Worm (Caenorhabditis elegans) whole organism, L4 larva: Measurements from ENCODE around the gene C35B1.8.

Experiments
- D1046.2 ChIP-seq: fragments of 200-800 bp; sonication (Bioruptor generic); IDR thresholded peaks from 2 replicates; pipeline ENCODE4 v1.3.6; 2022; ENCODE audit warnings: missing genetic modification characterization, missing compliant biosample characterization
- F37D6.2 ChIP-seq: sonication (generic microtip); optimal IDR thresholded peaks from 2 replicates; lab custom pipeline; 2016; ENCODE audit warnings: mild to moderate bottlenecking, missing genetic modification characterization, missing compliant biosample characterization
- F44E2.7 ChIP-seq: fragments of 200-800 bp; sonication (Bioruptor generic); IDR thresholded peaks from 2 replicates; pipeline ENCODE4 v2.1.2; 2022; ENCODE audit warnings: missing genetic modification characterization, missing compliant biosample characterization
- F49E8.2 ChIP-seq: sonication (generic microtip); optimal IDR thresholded peaks from 2 replicates; lab custom pipeline; 2016; ENCODE audit warnings: missing compliant biosample characterization, mild to moderate bottlenecking, missing genetic modification characterization, borderline replicate concordance
- R02D3.7 ChIP-seq: fragments of 150-350 bp; sonication (generic microtip); optimal IDR thresholded peaks from 3 replicates; lab custom pipeline; 2014; ENCODE audit warnings: missing biosample characterization, missing genetic modification characterization
- T20F7.1 ChIP-seq: fragments of 200-800 bp; sonication (Bioruptor generic); optimal IDR thresholded peaks from 2 replicates; lab custom pipeline; 2018; ENCODE audit warnings: mild to moderate bottlenecking, missing genetic modification characterization, missing compliant biosample characterization
- T26A8.4 ChIP-seq: fragments of 200-800 bp; sonication (Bioruptor generic); IDR thresholded peaks from 2 replicates; pipeline ENCODE4 v1.3.6; 2022; ENCODE audit warnings: missing genetic modification characterization, missing compliant biosample characterization
- Y75B8A.6 ChIP-seq: fragments of 200-800 bp; sonication (Bioruptor generic); IDR thresholded peaks from 2 replicates; pipeline ENCODE4 v1.3.6; 2022; ENCODE audit warnings: missing genetic modification reagents, missing genetic modification characterization, missing compliant biosample characterization
- aha-1 ChIP-seq: fragments of 150-350 bp; peaks from one replicate; lab custom pipeline; 2014; ENCODE audit warnings: missing biosample characterization, missing genetic modification characterization
- aly-2 ChIP-seq: sonication (generic microtip); optimal IDR thresholded peaks from 2 replicates; lab custom pipeline; 2018; ENCODE audit warnings: missing biosample characterization, missing genetic modification characterization
- ama-1 ChIP-seq: fragments of 150-350 bp; optimal IDR thresholded peaks from 2 replicates; lab custom pipeline; 2014; ENCODE audit warnings: inconsistent platforms, mixed read lengths
- attf-4 ChIP-seq: sonication (generic microtip); optimal IDR thresholded peaks from 3 replicates; lab custom pipeline; 2017; ENCODE audit warnings: missing biosample characterization, missing genetic modification characterization
- ceh-44 ChIP-seq: fragments of 200-800 bp; sonication (Bioruptor generic); IDR thresholded peaks from 2 replicates; pipeline ENCODE4 v1.3.6; 2022; ENCODE audit warnings: missing genetic modification reagents, missing genetic modification characterization, missing compliant biosample characterization
- ces-1 ChIP-seq: fragments of 150-350 bp; sonication (generic microtip); optimal IDR thresholded peaks from 4 replicates; lab custom pipeline; 2014; ENCODE audit warnings: missing biosample characterization, missing genetic modification reagents, missing genetic modification characterization
- cey-2 ChIP-seq: sonication (generic microtip); optimal IDR thresholded peaks from 3 replicates; lab custom pipeline; 2017; ENCODE audit warnings: missing genetic modification characterization, mild to moderate bottlenecking, missing compliant biosample characterization, antibody characterized with exemption, borderline replicate concordance; ENCODE audit not compliant: insufficient read depth
- daf-16 ChIP-seq, 3 experiments: sonication (generic microtip); optimal IDR thresholded peaks; 2 replicates each; lab custom pipeline; 2016 to 2017; ENCODE audit warnings: missing genetic modification characterization in 3 of 3, missing genetic modification reagents in 3 of 3, mild to moderate bottlenecking in 2 of 3, missing compliant biosample characterization in 2 of 3, missing biosample characterization in 1 of 3, moderate library complexity in 1 of 3
- dmd-6 ChIP-seq: fragments of 200-800 bp; sonication (Bioruptor generic); IDR thresholded peaks from 2 replicates; pipeline ENCODE4 v1.3.6; 2022; ENCODE audit warnings: missing genetic modification reagents, missing genetic modification characterization, missing compliant biosample characterization
- dve-1 ChIP-seq: sonication (generic microtip); optimal IDR thresholded peaks from 2 replicates; lab custom pipeline; 2017; ENCODE audit warnings: antibody characterized with exemption, mild to moderate bottlenecking, missing genetic modification characterization, missing compliant biosample characterization; ENCODE audit not compliant: insufficient read depth
- hif-1 ChIP-seq, 2 experiments: sonication (generic microtip); optimal IDR thresholded peaks; 2 replicates each; lab custom pipeline; 2016 to 2017; ENCODE audit warnings: missing compliant biosample characterization in 2 of 2, missing genetic modification characterization in 2 of 2, missing genetic modification reagents in 2 of 2, missing genotype in 2 of 2, mild to moderate bottlenecking in 1 of 2
- hlh-11 ChIP-seq: fragments of 200-800 bp; sonication (Bioruptor generic); optimal IDR thresholded peaks from 2 replicates; lab custom pipeline; 2018; ENCODE audit warnings: mild to moderate bottlenecking, missing genetic modification characterization, missing compliant biosample characterization
- hlh-30 ChIP-seq: sonication (generic microtip); optimal IDR thresholded peaks from 2 replicates; lab custom pipeline; 2017; ENCODE audit warnings: antibody characterized with exemption, mild to moderate bottlenecking, missing genetic modification characterization, missing compliant biosample characterization; ENCODE audit not compliant: insufficient read depth
- lin-38 ChIP-seq: fragments of 200-800 bp; sonication (Bioruptor generic); IDR thresholded peaks from 2 replicates; pipeline ENCODE4 v1.3.6; 2022; ENCODE audit warnings: missing genetic modification reagents, missing genetic modification characterization, missing compliant biosample characterization
- lir-3 ChIP-seq: sonication (generic microtip); optimal IDR thresholded peaks from 2 replicates; lab custom pipeline; 2016; ENCODE audit warnings: mild to moderate bottlenecking, missing genetic modification characterization, missing compliant biosample characterization
- lsy-2 ChIP-seq, 2 experiments: fragments of 150-350 bp in 1 of 2; sonication (generic microtip) in 1 of 2; optimal IDR thresholded peaks; 2 replicates each; lab custom pipeline; 2014 to 2017; ENCODE audit warnings: missing biosample characterization in 2 of 2, missing genetic modification characterization in 2 of 2
- madf-5 ChIP-seq, 2 experiments: fragments of 200-800 bp; sonication (Bioruptor generic); IDR thresholded peaks; 2 replicates each; pipeline ENCODE4 v1.3.6; 2022; ENCODE audit warnings: missing compliant biosample characterization in 2 of 2, missing genetic modification characterization in 2 of 2
- mep-1 ChIP-seq: fragments of 150-350 bp; sonication (generic microtip); optimal IDR thresholded peaks from 3 replicates; lab custom pipeline; 2014; ENCODE audit warnings: missing biosample characterization, missing genetic modification characterization
- mxl-2 ChIP-seq: fragments of 200-800 bp; sonication (Bioruptor generic); conservative IDR thresholded peaks from 2 replicates; pipeline ENCODE4 v1.3.6; 2022; ENCODE audit warnings: missing genetic modification reagents, missing genetic modification characterization, missing compliant biosample characterization
- nhr-102 ChIP-seq: sonication (generic microtip); optimal IDR thresholded peaks from 2 replicates; lab custom pipeline; 2016; ENCODE audit warnings: mild to moderate bottlenecking, missing genetic modification characterization, moderate library complexity, missing compliant biosample characterization
- nhr-25 ChIP-seq: sonication (generic microtip); optimal IDR thresholded peaks from 2 replicates; lab custom pipeline; 2017; ENCODE audit warnings: missing genetic modification characterization, mild to moderate bottlenecking, missing compliant biosample characterization, antibody characterized with exemption, moderate library complexity, borderline replicate concordance; ENCODE audit not compliant: insufficient read depth
- nhr-28 ChIP-seq: fragments of 150-350 bp; optimal IDR thresholded peaks from 2 replicates; lab custom pipeline; 2014; ENCODE audit warnings: missing biosample characterization, missing genetic modification characterization
- nhr-76 ChIP-seq: fragments of 150-350 bp; optimal IDR thresholded peaks from 2 replicates; lab custom pipeline; 2014; ENCODE audit warnings: missing biosample characterization, missing genetic modification characterization
- nhr-77 ChIP-seq: fragments of 150-350 bp; optimal IDR thresholded peaks from 2 replicates; lab custom pipeline; 2014; ENCODE audit warnings: missing biosample characterization, missing genetic modification characterization
- skn-1 ChIP-seq: fragments of 150-350 bp; optimal IDR thresholded peaks from 2 replicates; lab custom pipeline; 2014; ENCODE audit warnings: missing biosample characterization, missing genetic modification characterization
- snpc-1.2 ChIP-seq: fragments of 200-800 bp; sonication (Bioruptor generic); IDR thresholded peaks from 2 replicates; pipeline ENCODE4 v1.3.6; 2022; ENCODE audit warnings: missing genetic modification reagents, missing genetic modification characterization, missing compliant biosample characterization
- tra-1 ChIP-seq: fragments of 200-800 bp; sonication (Bioruptor generic); IDR thresholded peaks from 2 replicates; pipeline ENCODE4 v1.3.6; 2022; ENCODE audit warnings: missing genetic modification reagents, missing genetic modification characterization, missing compliant biosample characterization
- unc-130 ChIP-seq: sonication (generic microtip); optimal IDR thresholded peaks from 2 replicates; lab custom pipeline; 2016; ENCODE audit warnings: missing genetic modification reagents, missing genetic modification characterization, missing compliant biosample characterization
- zfp-3 ChIP-seq: fragments of 200-800 bp; sonication (Bioruptor generic); conservative IDR thresholded peaks from 2 replicates; pipeline ENCODE4 v1.3.6; 2022; ENCODE audit warnings: missing genetic modification reagents, missing genetic modification characterization, missing compliant biosample characterization
- zip-11 ChIP-seq: fragments of 200-800 bp; sonication (Bioruptor generic); IDR thresholded peaks from 2 replicates; pipeline ENCODE4 v1.3.6; 2022; ENCODE audit warnings: missing genetic modification characterization, missing compliant biosample characterization

The C35B1.8 gene

DNA sequence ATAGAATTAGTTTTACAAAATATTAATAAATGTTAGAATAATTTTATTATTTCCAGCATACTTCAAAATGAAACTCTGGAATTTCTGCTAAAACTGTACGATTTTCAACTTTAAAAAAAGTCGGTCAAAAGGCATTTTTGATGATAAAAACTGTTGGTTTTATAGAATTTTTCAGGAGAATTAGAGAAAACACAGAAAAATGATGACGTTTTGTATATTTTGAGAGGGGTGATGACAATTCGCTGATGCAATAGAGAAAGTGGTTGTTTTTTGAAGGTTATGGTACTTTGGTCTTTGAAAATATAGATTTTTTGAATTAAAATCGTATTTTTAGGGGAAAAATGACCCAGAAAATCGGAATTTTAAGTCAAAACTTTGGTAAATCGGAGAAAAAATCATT is 6.2 kb upstream of the C35B1.8 start:
- TF ChIP-seq aha-1 (tag; lab: Kevin White, UChicago) = no peak
- peak; percentile 52 for TF ChIP-seq dve-1
- TF ChIP-seq cey-2 (tag; lab: Kevin White, UChicago) = no peak
- peak; percentile 7 for TF ChIP-seq mep-1 (tag; lab: Kevin White, UChicago)
- no peak for TF ChIP-seq R02D3.7 (tag; lab: Kevin White, UChicago)
- TF ChIP-seq F44E2.7 (GFP tag; lab: Robert Waterston, UW) = no peak
- peak; percentile 23 for TF ChIP-seq hlh-11 (tag; lab: Kevin White, UChicago)
- TF ChIP-seq lsy-2 (tag; optimal IDR thresholded peaks at IDR 0.05; lab: Kevin White, UChicago) = peak in 1 of 2 experiments; percentile 17
- peak; percentile 47 for TF ChIP-seq hlh-30 (tag; lab: Kevin White, UChicago)
- no peak for TF ChIP-seq unc-130 (GFP tag; lab: Kevin White, UChicago)
- no peak for TF ChIP-seq zfp-3 (GFP tag; lab: Robert Waterston, UW)
- no peak for TF ChIP-seq Y75B8A.6 (GFP tag; lab: Robert Waterston, UW)
- TF ChIP-seq snpc-1.2 (GFP tag; lab: Robert Waterston, UW) = no peak
- no peak for TF ChIP-seq tra-1 (GFP tag; lab: Robert Waterston, UW)
- TF ChIP-seq lin-38 = no peak
- TF ChIP-seq nhr-77 = peak; percentile 23
- no peak for TF ChIP-seq D1046.2 (GFP tag; lab: Robert Waterston, UW)
- TF ChIP-seq nhr-28 (tag; lab: Kevin White, UChicago) = peak; percentile 35
- TF ChIP-seq mxl-2 (GFP tag; lab: Robert Waterston, UW) = no peak
- TF ChIP-seq dmd-6 (GFP tag; lab: Robert Waterston, UW) = peak; percentile 29; the same call in 1 of the 2 replicates
- TF ChIP-seq ceh-44 (GFP tag; lab: Robert Waterston, UW) = no peak
- TF ChIP-seq daf-16 (GFP tag; optimal IDR thresholded peaks at IDR 0.05; lab: Kevin White, UChicago) = no peak
- TF ChIP-seq daf-16 (tag; optimal IDR thresholded peaks at IDR 0.05; lab: Kevin White, UChicago) = peak; percentile 83

DNA sequence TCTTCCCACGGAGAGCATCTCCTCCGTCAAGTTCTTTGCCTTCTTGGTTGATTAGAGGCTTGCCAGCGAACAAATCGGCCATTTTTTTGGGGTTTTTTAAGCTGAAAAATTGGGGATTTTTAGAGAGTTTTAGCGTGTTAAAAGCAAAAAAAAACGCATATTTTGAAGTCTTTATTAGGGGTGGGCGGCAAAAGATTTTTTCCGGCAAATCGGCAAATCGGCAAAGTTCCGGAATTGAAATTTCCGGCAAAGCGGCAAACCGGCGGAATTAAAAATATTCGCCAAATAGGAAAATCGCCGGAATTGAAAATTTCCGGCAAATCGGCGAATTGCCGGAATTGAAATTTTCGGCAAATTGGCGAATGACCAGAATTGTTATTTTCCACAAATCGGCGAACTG is 5.3 kb upstream of the C35B1.8 start, which contains the start of gene C35B1.5:
C35B1.5 (minus strand) TSS at position 101 of the 400 bp plus-strand sequence.
- no peak for TF ChIP-seq madf-5 (GFP tag; IDR thresholded peaks at IDR 0.05; lab: Robert Waterston, UW)
- TF ChIP-seq hif-1 (tag; optimal IDR thresholded peaks at IDR 0.05; lab: Kevin White, UChicago) = no peak
- no peak for TF ChIP-seq hlh-30 (tag; lab: Kevin White, UChicago)
- TF ChIP-seq zip-11 = no peak
- no peak for TF ChIP-seq lir-3 (tag; lab: Kevin White, UChicago)
- TF ChIP-seq ces-1 (GFP tag; lab: Kevin White, UChicago) = no peak
- no peak for TF ChIP-seq Y75B8A.6 (GFP tag; lab: Robert Waterston, UW)
- TF ChIP-seq attf-4 (tag; lab: Kevin White, UChicago) = no peak
- no peak for TF ChIP-seq T20F7.1 (GFP tag; lab: Kevin White, UChicago)
- no peak for TF ChIP-seq nhr-25
- TF ChIP-seq F37D6.2 (tag; lab: Kevin White, UChicago) = no peak
- TF ChIP-seq ama-1 (lab: Kevin White, UChicago) = no peak

DNA sequence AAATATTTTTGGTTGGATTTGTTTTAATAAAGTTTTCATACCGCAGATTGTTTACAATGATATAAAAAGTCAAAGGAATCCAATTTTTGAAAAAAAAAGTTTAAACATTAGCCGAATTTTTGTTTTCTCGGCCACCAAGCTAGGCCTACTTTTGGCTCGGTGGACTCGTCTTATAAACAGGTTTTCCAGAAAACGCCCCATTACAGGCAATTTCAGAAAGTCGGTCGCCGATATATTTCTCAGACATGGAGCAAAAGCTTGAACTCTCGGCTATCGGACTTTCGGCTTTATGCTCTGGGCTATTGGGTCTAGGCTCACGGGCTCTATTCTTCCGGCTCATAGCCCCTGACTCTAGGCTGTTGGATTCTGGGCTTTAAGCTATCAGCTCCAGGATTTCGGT is 4.3 kb upstream of the C35B1.8 start:
- no peak for TF ChIP-seq skn-1 (tag; lab: Kevin White, UChicago)
- TF ChIP-seq aha-1 (tag; lab: Kevin White, UChicago) = peak; percentile 44
- no peak for TF ChIP-seq daf-16 (GFP tag; optimal IDR thresholded peaks at IDR 0.05; lab: Kevin White, UChicago)
- TF ChIP-seq daf-16 (tag; optimal IDR thresholded peaks at IDR 0.05; lab: Kevin White, UChicago) = peak; percentile 2
- TF ChIP-seq F49E8.2 (tag; lab: Kevin White, UChicago) = no peak
- TF ChIP-seq aly-2 = no peak
- peak; percentile 42 for TF ChIP-seq nhr-102 (tag; lab: Kevin White, UChicago)
- TF ChIP-seq hlh-11 (tag; lab: Kevin White, UChicago) = no peak
- TF ChIP-seq T26A8.4 (GFP tag; lab: Robert Waterston, UW) = no peak
- TF ChIP-seq nhr-76 (tag; lab: Kevin White, UChicago) = no peak
